Fruit fly (Drosophila melanogaster) whole organism, prepupa: Measurements from ENCODE around the gene hgo.

Experiments used
- CG6792 ChIP-seq: fragments of 200-800 bp; sonication (Bioruptor generic); optimal IDR thresholded peaks from 3 replicates; lab custom pipeline; 2016; ENCODE audit warnings: missing biosample characterization, missing genetic modification characterization
- CG6808 ChIP-seq: fragments of 200-800 bp; sonication (Bioruptor generic); optimal IDR thresholded peaks from 3 replicates; lab custom pipeline; 2017; ENCODE audit warnings: missing biosample characterization, missing genetic modification characterization, mild to moderate bottlenecking, moderate library complexity, missing genetic modification reagents
- Eip75B ChIP-seq: fragments of 200-800 bp; sonication (Bioruptor generic); optimal IDR thresholded peaks from 3 replicates; lab custom pipeline; 2016; ENCODE audit warnings: missing biosample characterization, missing genetic modification characterization
- Eip78C ChIP-seq: fragments of 200-800 bp; sonication (Bioruptor generic); peaks from one replicate; lab custom pipeline; 2016; ENCODE audit warnings: missing biosample characterization, missing genetic modification characterization
- Gug ChIP-seq: fragments of 200-800 bp; sonication (Bioruptor generic); IDR thresholded peaks from 2 replicates; pipeline ENCODE4 v1.3.6; 2022; ENCODE audit warnings: missing biosample characterization, missing genetic modification characterization
- Hr39 ChIP-seq: fragments of 200-800 bp; sonication (Bioruptor generic); optimal IDR thresholded peaks from 2 replicates; lab custom pipeline; 2016; ENCODE audit warnings: missing biosample characterization, missing genetic modification characterization
- pdm3 ChIP-seq: fragments of 200-800 bp; sonication (Bioruptor generic); optimal IDR thresholded peaks from 3 replicates; lab custom pipeline; 2016; ENCODE audit warnings: missing biosample characterization, missing genetic modification characterization

- TF ChIP-seq CG6808 (GFP tag; lab: Kevin White, UChicago) (no peak), Eip75B (no peak), Gug (GFP tag; lab: Robert Waterston, UW) (no peak), CG6792 (GFP tag; lab: Kevin White, UChicago) (no peak), pdm3 (GFP tag; lab: Kevin White, UChicago) (no peak), Hr39 (GFP tag; lab: Kevin White, UChicago) (no peak), Eip78C (no peak)
Measured at dm6 chr2L:11119966-11120517, 16.2 kb upstream of the hgo start, which contains the start of gene CG6230.
